Worm (Caenorhabditis elegans): ENCODE measurements around the gene lonp-2.

The lonp-2 gene

DNA sequence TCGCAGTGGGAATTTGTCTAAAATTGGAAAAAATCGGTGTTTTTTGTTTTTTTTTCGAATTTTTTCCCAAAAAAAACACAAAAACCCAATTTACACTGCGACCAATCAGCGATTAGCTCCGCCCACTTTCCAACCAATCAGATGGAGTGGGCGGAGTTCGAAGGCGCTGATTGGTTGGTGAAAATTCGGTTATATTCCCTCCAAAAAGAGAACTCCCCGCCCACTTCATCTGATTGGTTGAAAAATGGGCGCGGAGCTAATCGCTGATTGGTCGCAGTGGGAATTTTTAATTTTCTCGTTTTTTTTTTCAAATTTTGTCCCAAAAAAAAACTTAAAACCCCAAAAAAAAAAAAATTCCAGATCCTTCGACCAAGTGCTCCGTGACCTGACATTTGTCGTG is 43.1 kb upstream of the lonp-2 start:
- TF ChIP-seq R02D3.7 (tag; optimal IDR thresholded peaks at IDR 0.05) (no peak), nfya-1 (tag; optimal IDR thresholded peaks at IDR 0.05; ENCODE audit: insufficient read depth) (peak; percentile 51)

DNA sequence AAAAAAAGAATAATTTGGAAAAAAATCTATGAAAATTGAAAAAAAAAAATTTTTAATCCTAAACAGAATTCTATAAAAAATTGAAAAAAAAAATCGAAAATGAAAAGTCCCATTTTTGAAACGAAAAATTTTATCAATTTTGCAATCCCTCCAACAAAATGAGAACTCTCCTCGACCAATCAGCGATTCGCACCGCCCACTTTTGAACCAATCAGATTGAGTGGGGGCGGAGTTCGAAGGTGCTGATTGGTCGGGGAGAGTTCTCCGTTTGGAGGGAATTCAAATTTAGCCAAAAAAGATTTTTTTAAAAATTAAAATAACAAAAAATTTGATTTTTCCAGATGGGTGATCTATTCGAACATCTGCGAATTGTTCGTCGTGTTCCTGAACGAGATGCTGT is 39.8 kb upstream of the lonp-2 start:
- TF ChIP-seq nfya-1 (tag; optimal IDR thresholded peaks at IDR 0.05; ENCODE audit: insufficient read depth) (peak; percentile 72), nhr-76 (tag; optimal IDR thresholded peaks at IDR 0.05) (no peak), snpc-4 (tag; optimal IDR thresholded peaks at IDR 0.05) (no peak)

DNA sequence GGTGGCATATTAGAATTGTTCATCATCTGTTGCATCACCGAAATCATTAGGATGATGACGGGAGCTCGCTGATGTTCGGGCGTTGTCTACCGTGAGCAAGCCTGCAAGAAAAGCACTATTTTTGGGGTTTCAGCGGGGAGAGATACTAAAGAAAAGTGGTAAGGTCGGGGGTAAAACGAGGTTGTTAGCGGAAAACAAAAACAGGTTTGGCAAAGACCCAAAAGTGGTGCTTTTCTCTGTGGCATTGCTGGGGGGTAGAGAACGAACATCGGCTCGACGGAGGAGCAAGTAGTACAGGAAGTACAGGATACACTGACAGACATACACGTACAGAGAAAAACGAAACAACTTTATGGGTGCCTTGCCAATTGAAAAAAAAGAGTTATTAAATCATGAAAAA is 30.1 kb upstream of the lonp-2 start, which contains the start of gene php-3:
Gene php-3, minus strand, starts transcription at position 101 of the 400 bp plus-strand sequence.
- TF ChIP-seq nhr-12 (tag; optimal IDR thresholded peaks at IDR 0.05), result no peak
- no peak for TF ChIP-seq nhr-25 (tag; optimal IDR thresholded peaks at IDR 0.05)
- TF ChIP-seq skn-1 (tag; optimal IDR thresholded peaks at IDR 0.05), result no peak
- TF ChIP-seq pha-4 (tag; optimal IDR thresholded peaks at IDR 0.05), result no peak

DNA sequence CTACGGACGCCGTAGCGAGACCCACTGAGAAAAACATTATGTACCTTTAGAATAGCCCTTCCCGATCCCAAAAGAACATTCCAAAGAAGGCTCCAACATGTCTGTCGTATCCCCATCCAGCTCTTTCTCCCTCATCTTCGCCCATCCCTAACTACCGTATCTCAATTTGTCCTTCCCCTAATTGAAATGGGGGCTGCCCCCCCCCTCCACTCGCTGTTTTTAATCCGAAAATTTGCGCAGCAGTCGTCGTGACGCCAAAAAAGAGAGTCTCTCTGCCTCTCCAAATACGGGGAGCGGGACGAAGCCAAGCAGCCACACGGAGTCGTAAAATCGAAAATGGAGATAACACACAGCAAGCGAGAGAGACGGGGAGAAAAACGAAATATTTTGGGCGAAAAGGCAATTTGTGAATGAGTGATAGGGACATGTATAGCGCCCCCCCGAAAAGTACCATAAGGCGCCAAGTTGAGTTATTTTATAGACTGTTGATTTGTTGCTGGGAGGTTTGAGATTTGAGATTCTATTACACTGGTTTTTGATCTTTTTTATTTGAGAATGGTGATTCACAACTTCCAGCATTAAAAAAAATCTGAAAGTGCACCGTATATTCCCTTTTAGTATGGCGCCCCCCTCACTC is 25.5 kb upstream of the lonp-2 start:
- TF ChIP-seq elt-2 (tag; optimal IDR thresholded peaks at IDR 0.05) (peak; percentile 20), fkh-10 (GFP tag; optimal IDR thresholded peaks at IDR 0.05) (no peak), nfya-1 (tag; optimal IDR thresholded peaks at IDR 0.05; ENCODE audit: insufficient read depth) (peak; percentile 26), nhr-76 (tag; optimal IDR thresholded peaks at IDR 0.05) (no peak), egl-5 (tag; optimal IDR thresholded peaks at IDR 0.05) (no peak)

DNA sequence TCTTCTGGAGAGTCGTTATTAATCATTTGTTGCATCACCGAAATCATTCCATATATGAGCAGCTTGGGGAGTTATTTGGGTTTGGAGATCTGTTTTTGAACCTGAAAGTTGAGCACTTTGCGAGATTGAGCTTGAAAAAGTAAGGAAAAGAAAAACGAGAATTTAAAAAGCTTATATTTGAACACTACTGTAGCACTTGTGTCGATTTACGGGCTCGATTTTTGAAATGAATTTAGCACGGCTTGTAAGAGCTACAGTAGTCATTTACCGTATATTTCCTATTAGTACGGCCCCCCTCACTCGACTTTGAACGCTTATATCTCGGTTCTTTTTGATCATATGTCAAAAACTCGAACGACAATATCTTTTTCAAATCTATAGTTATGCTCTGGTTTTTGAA is 23.4 kb upstream of the lonp-2 start, which contains the start of gene nob-1:
Gene nob-1, minus strand, starts transcription at position 101 of the 400 bp plus-strand sequence.
- no peak for TF ChIP-seq tbx-2 (tag; optimal IDR thresholded peaks at IDR 0.05)
- no peak for TF ChIP-seq nhr-67 (tag; optimal IDR thresholded peaks at IDR 0.05)
- no peak for TF ChIP-seq fkh-10 (GFP tag; optimal IDR thresholded peaks at IDR 0.05)
- TF ChIP-seq nhr-43 (tag; optimal IDR thresholded peaks at IDR 0.05; ENCODE audit: poor library complexity, severe bottlenecking), result no peak
- TF ChIP-seq ztf-11 (tag; optimal IDR thresholded peaks at IDR 0.05), result no peak
- no peak for TF ChIP-seq ceh-9 (tag; optimal IDR thresholded peaks at IDR 0.05)
- TF ChIP-seq aly-2 (tag; optimal IDR thresholded peaks at IDR 0.05), result no peak

DNA sequence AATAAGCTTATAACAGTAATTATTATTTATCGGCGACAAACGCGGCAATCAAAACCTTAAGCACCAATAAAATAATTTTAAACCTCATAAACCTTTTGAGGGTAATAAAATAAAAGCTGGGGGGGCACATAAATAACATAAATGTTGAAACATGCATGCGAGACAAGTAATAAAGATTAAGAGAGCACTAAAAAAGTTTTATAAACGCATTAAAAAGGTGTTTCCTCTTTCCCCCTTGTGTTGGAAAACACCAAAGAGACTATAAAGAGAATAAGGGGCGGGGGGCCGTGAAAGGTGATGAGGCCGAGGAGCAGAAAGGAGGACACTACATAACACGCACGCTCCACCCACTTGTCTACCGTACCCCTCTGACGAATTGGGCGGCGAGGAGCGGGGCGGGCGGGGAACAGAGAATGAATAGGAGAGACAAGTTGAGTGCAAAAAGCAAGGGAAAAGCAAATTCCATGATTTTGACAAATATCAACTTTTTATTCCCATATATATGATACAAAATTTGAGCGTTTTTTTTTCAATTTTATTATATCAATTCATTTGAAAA is 22.7 kb upstream of the lonp-2 start:
- TF ChIP-seq nfya-1 (tag; optimal IDR thresholded peaks at IDR 0.05; ENCODE audit: insufficient read depth) (peak; percentile 98), lsy-12 (tag; optimal IDR thresholded peaks at IDR 0.05) (peak; percentile 6), pqm-1 (tag; optimal IDR thresholded peaks at IDR 0.05) (peak; percentile 30), jun-1 (tag; optimal IDR thresholded peaks at IDR 0.05) (no peak), elt-2 (tag; optimal IDR thresholded peaks at IDR 0.05) (peak; percentile 65), R02D3.7 (tag; optimal IDR thresholded peaks at IDR 0.05) (no peak), nhr-77 (tag; optimal IDR thresholded peaks at IDR 0.05) (no peak)

DNA sequence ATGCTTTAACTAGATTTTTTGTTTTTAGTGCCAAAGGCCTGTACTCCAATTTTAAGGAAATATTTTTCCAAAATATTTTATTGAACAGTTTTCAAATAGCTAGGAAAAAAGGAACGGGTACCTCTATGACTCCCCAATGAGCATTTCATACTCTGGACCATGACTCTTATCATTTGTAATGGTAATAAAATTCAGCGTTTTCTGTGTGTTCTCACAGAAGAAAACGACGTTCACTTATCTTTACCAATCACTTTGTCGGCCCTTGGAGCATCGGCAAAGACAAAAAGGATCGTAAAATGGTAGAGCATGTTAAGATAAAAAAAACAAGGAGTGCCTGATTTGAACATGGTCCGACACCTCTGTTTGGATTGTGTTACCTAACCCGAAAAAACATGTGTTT is 20.0 kb upstream of the lonp-2 start:
- peak; percentile 19 for TF ChIP-seq elt-2 (tag; optimal IDR thresholded peaks at IDR 0.05)
- no peak for TF ChIP-seq tbx-2 (tag; optimal IDR thresholded peaks at IDR 0.05)

DNA sequence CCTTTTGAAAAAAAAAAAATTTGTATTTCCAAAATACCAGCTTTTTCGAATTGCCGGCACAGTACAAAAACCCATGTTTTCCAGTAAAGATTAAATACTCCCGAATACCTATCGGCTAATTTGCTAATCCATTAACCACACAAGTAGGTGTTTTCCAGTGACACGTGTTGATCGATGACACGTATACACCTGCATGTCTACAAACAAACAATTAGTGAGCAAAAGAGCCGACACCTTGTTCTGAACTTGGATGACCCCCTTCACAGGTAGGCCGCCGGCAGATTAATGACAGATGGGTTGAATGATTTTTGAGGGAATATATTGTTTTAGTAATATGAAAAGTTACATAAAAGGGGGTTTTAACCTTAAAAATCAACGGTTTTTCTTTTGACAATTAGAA is 15.0 kb upstream of the lonp-2 start:
- TF ChIP-seq ztf-4 (tag; optimal IDR thresholded peaks at IDR 0.05) (no peak), lsy-12 (tag; optimal IDR thresholded peaks at IDR 0.05) (no peak), unc-62 (GFP tag; optimal IDR thresholded peaks at IDR 0.05) (no peak), jun-1 (tag; optimal IDR thresholded peaks at IDR 0.05) (no peak), eor-1 (tag; optimal IDR thresholded peaks at IDR 0.05) (no peak), ceh-28 (tag; optimal IDR thresholded peaks at IDR 0.05) (no peak), nhr-43 (tag; optimal IDR thresholded peaks at IDR 0.05; ENCODE audit: poor library complexity, severe bottlenecking) (no peak), lin-39 (tag; optimal IDR thresholded peaks at IDR 0.05) (no peak), aly-2 (tag; optimal IDR thresholded peaks at IDR 0.05) (no peak), tbx-2 (tag; optimal IDR thresholded peaks at IDR 0.05) (no peak), ceh-16 (tag; optimal IDR thresholded peaks at IDR 0.05) (no peak), fkh-2 (tag; optimal IDR thresholded peaks at IDR 0.05) (no peak), snpc-4 (tag; optimal IDR thresholded peaks at IDR 0.05) (no peak), egl-5 (tag; optimal IDR thresholded peaks at IDR 0.05) (no peak), nhr-23 (tag; optimal IDR thresholded peaks at IDR 0.05) (no peak), lin-15B (tag; optimal IDR thresholded peaks at IDR 0.05) (no peak), nhr-25 (tag; optimal IDR thresholded peaks at IDR 0.05) (no peak), nhr-76 (tag; optimal IDR thresholded peaks at IDR 0.05) (no peak), elt-2 (tag; optimal IDR thresholded peaks at IDR 0.05) (no peak), nhr-237 (tag; optimal IDR thresholded peaks at IDR 0.05) (no peak)

Data from whole organism, L3 larva.